Worm (Caenorhabditis elegans): Measurements from ENCODE around the gene vps-16.

The vps-16 gene

ce11 chrIII:6452683-6453082, 19.6 kb downstream of the vps-16 start (continued):
- TF ChIP-seq dmd-8 (GFP tag; IDR thresholded peaks at IDR 0.05) (no peak), dpl-1 (GFP tag; optimal IDR thresholded peaks at IDR 0.05) (peak; percentile 58), lsy-2 (tag; optimal IDR thresholded peaks at IDR 0.05) (peak in 1 of 2 experiments; percentile 28)

ce11 chrIII:6453665-6454064, 20.6 kb downstream of the vps-16 start:
- TF ChIP-seq F26F4.8 (GFP tag; conservative IDR thresholded peaks at IDR 0.05) (no peak), Y5F2A.4 (GFP tag; optimal IDR thresholded peaks at IDR 0.05) (no peak), Y75B8A.6 (GFP tag; IDR thresholded peaks at IDR 0.05) (no peak), tag-97 (GFP tag; IDR thresholded peaks at IDR 0.05) (no peak), ceh-32 (tag; optimal IDR thresholded peaks at IDR 0.05; ENCODE audit: poor library complexity) (no peak), dve-1 (tag; optimal IDR thresholded peaks at IDR 0.05; ENCODE audit: insufficient read depth) (peak; percentile 91), ceh-62 (tag; optimal IDR thresholded peaks at IDR 0.05) (no peak), attf-4 (tag; optimal IDR thresholded peaks at IDR 0.05) (no peak), daf-12 (tag; optimal IDR thresholded peaks at IDR 0.05) (no peak), F44E2.7 (GFP tag; IDR thresholded peaks at IDR 0.05) (no peak), nhr-6 (tag; optimal IDR thresholded peaks at IDR 0.05) (peak; percentile 88), mxl-2 (GFP tag; conservative IDR thresholded peaks at IDR 0.05) (no peak), Y48G9A.11 (GFP tag; IDR thresholded peaks at IDR 0.05) (no peak), skn-1 (tag; optimal IDR thresholded peaks at IDR 0.05) (no peak), jun-1 (tag; optimal IDR thresholded peaks at IDR 0.05) (peak; percentile 5), nhr-111 (GFP tag; optimal IDR thresholded peaks at IDR 0.05) (no peak), aly-2 (tag; optimal IDR thresholded peaks at IDR 0.05) (no peak), fos-1 (tag; optimal IDR thresholded peaks at IDR 0.05) (no peak), T26A8.4 (GFP tag; IDR thresholded peaks at IDR 0.05) (peak; percentile 37; the same call in 1 of the 2 replicates), unc-130 (GFP tag; optimal IDR thresholded peaks at IDR 0.05) (peak; percentile 48), lin-38 (GFP tag; IDR thresholded peaks at IDR 0.05) (peak; percentile 83), nhr-237 (tag; optimal IDR thresholded peaks at IDR 0.05) (no peak), ceh-44 (GFP tag; IDR thresholded peaks at IDR 0.05) (no peak), lir-3 (tag; optimal IDR thresholded peaks at IDR 0.05) (no peak), pha-4 (GFP tag; IDR thresholded peaks at IDR 0.05) (peak; percentile 52; the same call in 1 of the 2 replicates), pha-4 (tag; optimal IDR thresholded peaks at IDR 0.05) (no peak), daf-19 (GFP tag; conservative IDR thresholded peaks at IDR 0.05) (no peak), lin-13 (GFP tag; optimal IDR thresholded peaks at IDR 0.05) (peak; percentile 73), snpc-1.2 (GFP tag; IDR thresholded peaks at IDR 0.05) (no peak), lsy-2 (tag; optimal IDR thresholded peaks at IDR 0.05) (peak; percentile 71 to 92), set-16 (GFP tag; IDR thresholded peaks at IDR 0.05) (peak; percentile 21; the same call in 1 of the 2 replicates), ZK546.5 (tag; optimal IDR thresholded peaks at IDR 0.05) (no peak), sdz-12 (GFP tag; optimal IDR thresholded peaks at IDR 0.05) (no peak), hif-1 (tag; optimal IDR thresholded peaks at IDR 0.05) (peak in 1 of 2 experiments; percentile 88), daf-16 (GFP tag; optimal IDR thresholded peaks at IDR 0.05) (no peak), daf-16 (tag; optimal IDR thresholded peaks at IDR 0.05) (peak; percentile 67), F37D6.2 (tag; optimal IDR thresholded peaks at IDR 0.05) (no peak), T20F7.1 (GFP tag; optimal IDR thresholded peaks at IDR 0.05) (peak; percentile 62), ztf-7 (tag; optimal IDR thresholded peaks at IDR 0.05) (no peak), aha-1 (tag) (peak; percentile 98), F49E8.2 (tag; optimal IDR thresholded peaks at IDR 0.05; ENCODE audit: borderline replicate concordance) (no peak), ama-1 (optimal IDR thresholded peaks at IDR 0.05) (peak; percentile 38), unc-39 (tag; optimal IDR thresholded peaks at IDR 0.05) (no peak), zfp-3 (GFP tag; conservative IDR thresholded peaks at IDR 0.05) (no peak), dmd-6 (GFP tag; IDR thresholded peaks at IDR 0.05) (peak; percentile 65), snpc-4 (tag; optimal IDR thresholded peaks at IDR 0.05) (no peak), nhr-76 (tag; optimal IDR thresholded peaks at IDR 0.05) (no peak), nhr-25 (tag; optimal IDR thresholded peaks at IDR 0.05; ENCODE audit: borderline replicate concordance, insufficient read depth) (peak; percentile 60), hlh-11 (tag; optimal IDR thresholded peaks at IDR 0.05) (peak; percentile 82)
